Worm (Caenorhabditis elegans) whole organism, young adult: ENCODE results near the gene eif-3.F.

Experiments
- F49E8.2 ChIP-seq: sonication (generic microtip); optimal IDR thresholded peaks from 3 replicates; lab custom pipeline; 2017; ENCODE audit warnings: missing genetic modification characterization, mild to moderate bottlenecking, missing compliant biosample characterization, antibody characterized with exemption, moderate library complexity; ENCODE audit not compliant: insufficient read depth
- ama-1 ChIP-seq, 3 experiments: fragments of 150-350 bp in 1 of 3; sonication (generic microtip) in 2 of 3; optimal IDR thresholded peaks; 2 replicates each; lab custom pipeline; 2014 to 2018; ENCODE audit warnings: missing biosample characterization in 2 of 3, missing genetic modification characterization in 2 of 3, missing genetic modification reagents in 2 of 3
- aptf-2 ChIP-seq: fragments of 200-800 bp; sonication (Bioruptor generic); conservative IDR thresholded peaks from 2 replicates; pipeline ENCODE4 v1.3.6; 2022; ENCODE audit warnings: missing genetic modification reagents, missing genetic modification characterization, missing compliant biosample characterization
- dox-1 ChIP-seq: fragments of 200-800 bp; sonication (Bioruptor generic); IDR thresholded peaks from 2 replicates; pipeline ENCODE4 v1.3.6; 2022; ENCODE audit warnings: missing genetic modification reagents, missing genetic modification characterization, missing compliant biosample characterization
- dpff-1 ChIP-seq: sonication (generic microtip); optimal IDR thresholded peaks from 2 replicates; lab custom pipeline; 2017; ENCODE audit warnings: mild to moderate bottlenecking, missing genetic modification characterization, missing compliant biosample characterization
- madf-8 ChIP-seq: fragments of 200-800 bp; sonication (Bioruptor generic); conservative IDR thresholded peaks from 2 replicates; pipeline ENCODE4 v1.3.6; 2022; ENCODE audit warnings: missing genetic modification reagents, missing genetic modification characterization, missing compliant biosample characterization
- mcd-1 ChIP-seq: fragments of 200-800 bp; sonication (Bioruptor generic); IDR thresholded peaks from 2 replicates; pipeline ENCODE4 v1.3.6; 2022; ENCODE audit warnings: missing genetic modification reagents, missing genetic modification characterization, missing compliant biosample characterization
- mes-4 ChIP-seq: sonication (generic microtip); optimal IDR thresholded peaks from 2 replicates; lab custom pipeline; 2016; ENCODE audit warnings: missing genotype, missing genetic modification characterization, missing compliant biosample characterization
- nhr-80 ChIP-seq: sonication (generic microtip); optimal IDR thresholded peaks from 2 replicates; lab custom pipeline; 2016; ENCODE audit warnings: missing genetic modification characterization, missing compliant biosample characterization
- pha-4 ChIP-seq: fragments of 150-350 bp; sonication (generic microtip); optimal IDR thresholded peaks from 2 replicates; lab custom pipeline; 2014; ENCODE audit warnings: missing biosample characterization, missing genetic modification reagents, missing genetic modification characterization
- snpc-4 ChIP-seq, 5 experiments: fragments of 150-350 bp in 1 of 5; sonication (generic microtip) in 4 of 5; optimal IDR thresholded peaks; 2 replicates each; lab custom pipeline; 2014 to 2018; ENCODE audit warnings: missing genetic modification characterization in 5 of 5, missing biosample characterization in 3 of 5, antibody characterized with exemption in 2 of 5, mild to moderate bottlenecking in 2 of 5, missing compliant biosample characterization in 2 of 5, missing genotype in 2 of 5, moderate library complexity in 2 of 5, missing genetic modification reagents in 1 of 5

ce11 chrII:9358230-9358629 lies 26.8 kb downstream of the eif-3.F start, which contains the start of gene mel-11:
- no peak for TF ChIP-seq madf-8 (GFP tag; lab: Robert Waterston, UW)
- TF ChIP-seq pha-4 (tag; lab: Kevin White, UChicago), result no peak
- no peak for TF ChIP-seq mes-4 (tag; lab: Kevin White, UChicago)
- no peak for TF ChIP-seq nhr-80 (tag; lab: Kevin White, UChicago)
- TF ChIP-seq mcd-1, result no peak
- no peak for TF ChIP-seq ama-1 (optimal IDR thresholded peaks at IDR 0.05; lab: Kevin White, UChicago)
- TF ChIP-seq ama-1 (GFP tag; optimal IDR thresholded peaks at IDR 0.05; lab: Kevin White, UChicago), result no peak
- TF ChIP-seq F49E8.2 (tag; lab: Kevin White, UChicago), result no peak
- TF ChIP-seq dpff-1 (tag; lab: Kevin White, UChicago), result no peak
- no peak for TF ChIP-seq aptf-2
- TF ChIP-seq snpc-4 (GFP tag; optimal IDR thresholded peaks at IDR 0.05; lab: Kevin White, UChicago), result no peak
- no peak for TF ChIP-seq snpc-4 (tag; optimal IDR thresholded peaks at IDR 0.05; lab: Kevin White, UChicago)
- TF ChIP-seq dox-1 (GFP tag; lab: Robert Waterston, UW), result no peak
